Worm (Caenorhabditis elegans): ENCODE measurements around the gene D1014.13.

D1014.13 gene

ce11 chrV:8145329-8145728, at the start of gene D1014.13:
D1014.13 (plus strand) TSS chrV:8145629.
- TF ChIP-seq daf-12 (tag; optimal IDR thresholded peaks at IDR 0.05) (no peak), hmg-11 (tag; optimal IDR thresholded peaks at IDR 0.05) (no peak), unc-39 (tag; optimal IDR thresholded peaks at IDR 0.05) (no peak), fkh-10 (GFP tag; optimal IDR thresholded peaks at IDR 0.05) (no peak), nhr-11 (tag; optimal IDR thresholded peaks at IDR 0.05) (no peak), skn-1 (tag; optimal IDR thresholded peaks at IDR 0.05) (no peak), elt-2 (tag; optimal IDR thresholded peaks at IDR 0.05) (no peak), nhr-25 (tag; optimal IDR thresholded peaks at IDR 0.05) (no peak), nhr-67 (tag; optimal IDR thresholded peaks at IDR 0.05) (no peak)

- TF ChIP-seq fkh-10 (GFP tag; optimal IDR thresholded peaks at IDR 0.05) (no peak), sea-2 (GFP tag; optimal IDR thresholded peaks at IDR 0.05) (no peak), egl-5 (tag; optimal IDR thresholded peaks at IDR 0.05) (no peak), ZK546.5 (tag; optimal IDR thresholded peaks at IDR 0.05) (no peak), lin-39 (tag; optimal IDR thresholded peaks at IDR 0.05) (no peak), zag-1 (tag; optimal IDR thresholded peaks at IDR 0.05) (no peak), elt-1 (tag; optimal IDR thresholded peaks at IDR 0.05) (no peak), egl-27 (tag; optimal IDR thresholded peaks at IDR 0.05) (no peak), mml-1 (tag; optimal IDR thresholded peaks at IDR 0.05) (no peak), pqm-1 (tag; optimal IDR thresholded peaks at IDR 0.05) (no peak), lsy-12 (tag; optimal IDR thresholded peaks at IDR 0.05) (no peak), nhr-67 (tag; optimal IDR thresholded peaks at IDR 0.05) (no peak), ama-1 (optimal IDR thresholded peaks at IDR 0.05) (no peak)
Observed at ce11 chrV:8098239-8098638, 47.2 kb upstream of the D1014.13 start, which contains the start of gene str-145. str-145 (minus strand) TSS chrV:8098339.

- TF ChIP-seq mml-1 (tag; optimal IDR thresholded peaks at IDR 0.05) (no peak), ceh-28 (tag; optimal IDR thresholded peaks at IDR 0.05) (no peak), jun-1 (tag; optimal IDR thresholded peaks at IDR 0.05) (no peak), fkh-10 (GFP tag; optimal IDR thresholded peaks at IDR 0.05) (no peak), unc-39 (tag; optimal IDR thresholded peaks at IDR 0.05) (no peak), nhr-77 (tag; optimal IDR thresholded peaks at IDR 0.05) (no peak), zag-1 (tag; optimal IDR thresholded peaks at IDR 0.05) (no peak), sea-2 (GFP tag; optimal IDR thresholded peaks at IDR 0.05) (no peak), pha-4 (tag; optimal IDR thresholded peaks at IDR 0.05) (no peak), nhr-12 (tag; optimal IDR thresholded peaks at IDR 0.05) (no peak), egl-27 (tag; optimal IDR thresholded peaks at IDR 0.05) (no peak)
Observed at ce11 chrV:8099306-8099705, 46.1 kb upstream of the D1014.13 start, which contains the start of gene sdz-23. sdz-23 (plus strand) TSS chrV:8099606.

ce11 chrV:8102960-8103359, 42.5 kb upstream of the D1014.13 start, which contains the start of gene str-90:
str-90 (plus strand) TSS chrV:8103260.
- TF ChIP-seq zag-1 (tag; optimal IDR thresholded peaks at IDR 0.05) (no peak), nhr-43 (tag; optimal IDR thresholded peaks at IDR 0.05; ENCODE audit: poor library complexity, severe bottlenecking) (no peak), mml-1 (tag; optimal IDR thresholded peaks at IDR 0.05) (no peak), daf-12 (tag; optimal IDR thresholded peaks at IDR 0.05) (no peak), nhr-67 (tag; optimal IDR thresholded peaks at IDR 0.05) (no peak), ZK546.5 (tag; optimal IDR thresholded peaks at IDR 0.05) (no peak)

ce11 chrV:8104473-8104872, 41.0 kb upstream of the D1014.13 start, which contains the start of gene srlf-16:
srlf-16 (plus strand) TSS chrV:8104773.
- no peak for TF ChIP-seq nhr-12 (tag; optimal IDR thresholded peaks at IDR 0.05)
- TF ChIP-seq nhr-23 (tag; optimal IDR thresholded peaks at IDR 0.05) = no peak
- no peak for TF ChIP-seq nhr-237 (tag; optimal IDR thresholded peaks at IDR 0.05)

ce11 chrV:8108670-8109069, 36.8 kb upstream of the D1014.13 start, which contains the start of gene myo-5:
myo-5 (plus strand) TSS chrV:8108970.
- TF ChIP-seq nhr-11 (tag; optimal IDR thresholded peaks at IDR 0.05) = no peak
- TF ChIP-seq fos-1 (tag; optimal IDR thresholded peaks at IDR 0.05) = no peak
- TF ChIP-seq nhr-76 (tag; optimal IDR thresholded peaks at IDR 0.05) = no peak

- TF ChIP-seq nhr-23 (tag; optimal IDR thresholded peaks at IDR 0.05) (no peak), hmg-11 (tag; optimal IDR thresholded peaks at IDR 0.05) (no peak), ceh-28 (tag; optimal IDR thresholded peaks at IDR 0.05) (no peak), zag-1 (tag; optimal IDR thresholded peaks at IDR 0.05) (no peak), lin-39 (tag; optimal IDR thresholded peaks at IDR 0.05) (no peak), jun-1 (tag; optimal IDR thresholded peaks at IDR 0.05) (no peak), pha-4 (tag; optimal IDR thresholded peaks at IDR 0.05) (peak; percentile 70), lsy-12 (tag; optimal IDR thresholded peaks at IDR 0.05) (no peak), tbx-2 (tag; optimal IDR thresholded peaks at IDR 0.05) (no peak)
Observed at ce11 chrV:8110816-8111215, 34.6 kb upstream of the D1014.13 start.

All from whole organism, L3 larva.